Fruit fly (Drosophila melanogaster): ENCODE measurements around the gene CG45011.

DNA sequence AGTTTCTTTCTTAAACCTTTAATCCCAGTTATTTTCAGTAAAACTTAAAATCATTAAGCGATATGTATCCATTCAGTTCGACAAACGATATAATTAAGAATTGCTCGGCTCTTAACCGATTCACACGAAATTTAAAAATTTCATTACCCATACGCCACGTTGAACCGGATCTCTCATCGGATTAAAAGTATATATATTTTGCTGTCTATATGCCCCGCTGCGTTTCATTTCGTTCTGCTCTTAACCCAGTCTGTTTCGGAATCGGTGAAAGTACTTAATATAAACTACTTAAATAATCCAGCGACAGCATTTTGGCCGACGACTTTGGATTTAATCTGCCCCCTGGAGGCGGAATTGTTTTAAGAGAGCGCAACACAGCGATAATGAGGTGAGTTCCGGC, 19.2 kb downstream of the CG45011 start, which contains the start of gene CG42751:
- TF ChIP-seq Hr78 (GFP tag; optimal IDR thresholded peaks at IDR 0.05) (no peak), pan (optimal IDR thresholded peaks at IDR 0.05) (no peak), fru (GFP tag; optimal IDR thresholded peaks at IDR 0.05) (no peak), usp (GFP tag; optimal IDR thresholded peaks at IDR 0.05) (no peak), OdsH (GFP tag; optimal IDR thresholded peaks at IDR 0.05) (no peak), br (GFP tag; optimal IDR thresholded peaks at IDR 0.05) (no peak), Dfd (GFP tag; optimal IDR thresholded peaks at IDR 0.05) (no peak), psq (GFP tag; optimal IDR thresholded peaks at IDR 0.05) (no peak), h (GFP tag; optimal IDR thresholded peaks at IDR 0.05) (no peak), dmrt93B (GFP tag; optimal IDR thresholded peaks at IDR 0.05) (no peak)
